Fruit fly (Drosophila melanogaster) whole organism, prepupa: Measurements from ENCODE around the gene CG1024.

ENCODE experiments used
- CG16779 ChIP-seq: fragments of 200-800 bp; sonication (Bioruptor generic); optimal IDR thresholded peaks from 3 replicates; lab custom pipeline; 2017; ENCODE audit warnings: missing biosample characterization, mild to moderate bottlenecking, missing genetic modification characterization
- CG31627 ChIP-seq: fragments of 200-800 bp; sonication (Bioruptor generic); optimal IDR thresholded peaks from 3 replicates; lab custom pipeline; 2016; ENCODE audit warnings: missing biosample characterization, missing genetic modification characterization
- Hr39 ChIP-seq: fragments of 200-800 bp; sonication (Bioruptor generic); optimal IDR thresholded peaks from 2 replicates; lab custom pipeline; 2016; ENCODE audit warnings: missing biosample characterization, missing genetic modification characterization
- esn ChIP-seq: fragments of 200-800 bp; sonication (Bioruptor generic); optimal IDR thresholded peaks from 2 replicates; lab custom pipeline; 2016; ENCODE audit warnings: missing biosample characterization, mild to moderate bottlenecking, missing genetic modification characterization, moderate library complexity
- net ChIP-seq: fragments of 200-800 bp; sonication (Bioruptor generic); optimal IDR thresholded peaks from 3 replicates; lab custom pipeline; 2016; ENCODE audit warnings: missing biosample characterization, missing genetic modification characterization

- TF ChIP-seq CG16779 (tag; lab: Kevin White, UChicago) (no peak), esn (no peak), Hr39 (no peak), net (GFP tag; lab: Kevin White, UChicago) (no peak), CG31627 (GFP tag; lab: Kevin White, UChicago) (no peak)
Measured at dm6 chr3R:6342702-6343101, 37.4 kb downstream of the CG1024 start, which contains the start of gene CG10298.
